Fruit fly (Drosophila melanogaster): ENCODE results near the gene f.
A peak's percentile ranks its signal among the peaks of the same experiment; 100 is the strongest.

f gene

dm6 chrX:17294169-17294833 is 61.6 kb downstream of the f start (continued):
- TF ChIP-seq CG31365 (tag; optimal IDR thresholded peaks at IDR 0.05) (peak; percentile 36), CG10147 (GFP tag; optimal IDR thresholded peaks at IDR 0.05) (no peak), hkb (optimal IDR thresholded peaks at IDR 0.05) (no peak), hkb (GFP tag; IDR thresholded peaks at IDR 0.05) (peak; percentile 55; the same call in 1 of the 2 replicates), sug (tag; optimal IDR thresholded peaks at IDR 0.05) (peak; percentile 63), CG6813 (GFP tag; optimal IDR thresholded peaks at IDR 0.05) (no peak), CG11696 (GFP tag; IDR thresholded peaks at IDR 0.05) (no peak), fd64A (GFP tag; optimal IDR thresholded peaks at IDR 0.05) (peak; percentile 37), CG6272 (GFP tag; IDR thresholded peaks at IDR 0.05) (no peak), sqz (GFP tag; optimal IDR thresholded peaks at IDR 0.05) (no peak), CG13296 (GFP tag; optimal IDR thresholded peaks at IDR 0.05) (peak; percentile 34), cg (GFP tag; optimal IDR thresholded peaks at IDR 0.05) (no peak), pita (GFP tag; optimal IDR thresholded peaks at IDR 0.05) (no peak), CG32767 (GFP tag; IDR thresholded peaks at IDR 0.05) (0 out of 2 replicates have a peak, but pooled peaks have one; percentile 15), org-1 (GFP tag; optimal IDR thresholded peaks at IDR 0.05) (peak; percentile 28), mirr (GFP tag; optimal IDR thresholded peaks at IDR 0.05) (peak; percentile 93), CG9817 (tag; optimal IDR thresholded peaks at IDR 0.05) (no peak), CG7357 (GFP tag; IDR thresholded peaks at IDR 0.05) (no peak), lilli (GFP tag; optimal IDR thresholded peaks at IDR 0.05) (no peak), CG17912 (GFP tag; optimal IDR thresholded peaks at IDR 0.05) (peak; percentile 28), CG12769 (tag; optimal IDR thresholded peaks at IDR 0.05) (peak; percentile 53), CG9876 (GFP tag; optimal IDR thresholded peaks at IDR 0.05) (no peak), sens (GFP tag) (peak; percentile 70), Trl (optimal IDR thresholded peaks at IDR 0.05) (no peak), Trl (GFP tag; optimal IDR thresholded peaks at IDR 0.05) (peak; percentile 24), CG10543 (GFP tag; optimal IDR thresholded peaks at IDR 0.05) (peak; percentile 58), prd (optimal IDR thresholded peaks at IDR 0.05) (no peak), prd (GFP tag; IDR thresholded peaks at IDR 0.05) (no peak), caup (GFP tag; optimal IDR thresholded peaks at IDR 0.05; ENCODE audit: severe bottlenecking) (peak; percentile 47), CG4360 (GFP tag; IDR thresholded peaks at IDR 0.05) (peak; percentile 22), Mes4 (GFP tag; optimal IDR thresholded peaks at IDR 0.05) (peak; percentile 16), dan (GFP tag; IDR thresholded peaks at IDR 0.05) (no peak), CG7987 (GFP tag; optimal IDR thresholded peaks at IDR 0.05) (peak; percentile 56), CG4617 (GFP tag; optimal IDR thresholded peaks at IDR 0.05; ENCODE audit: borderline replicate concordance) (no peak), CG10654 (GFP tag; optimal IDR thresholded peaks at IDR 0.05) (no peak), NC2α (GFP tag; optimal IDR thresholded peaks at IDR 0.05) (no peak), CG17385 (GFP tag; optimal IDR thresholded peaks at IDR 0.05) (no peak), Meics (GFP tag; optimal IDR thresholded peaks at IDR 0.05) (no peak), Sox102F (GFP tag; optimal IDR thresholded peaks at IDR 0.05) (peak; percentile 2), usp (GFP tag; optimal IDR thresholded peaks at IDR 0.05) (no peak), CrebB (tag; optimal IDR thresholded peaks at IDR 0.05) (peak; percentile 42), row (GFP tag; IDR thresholded peaks at IDR 0.05) (0 out of 3 replicates have a peak, but pooled peaks have one; percentile 3), Neu2 (GFP tag; optimal IDR thresholded peaks at IDR 0.05; ENCODE audit: borderline replicate concordance) (no peak), sob (GFP tag; IDR thresholded peaks at IDR 0.05) (no peak), CG5180 (GFP tag; optimal IDR thresholded peaks at IDR 0.05) (peak; percentile 37), CG12219 (GFP tag; optimal IDR thresholded peaks at IDR 0.05) (peak; percentile 14), her (GFP tag; optimal IDR thresholded peaks at IDR 0.05) (peak; percentile 20), Jarid2 (GFP tag; optimal IDR thresholded peaks at IDR 0.05) (no peak), sim (GFP tag; IDR thresholded peaks at IDR 0.05) (no peak), CG4328 (GFP tag; optimal IDR thresholded peaks at IDR 0.05) (peak; percentile 48), CG16779 (GFP tag; IDR thresholded peaks at IDR 0.05) (no peak)

Measured in whole organism, embryonic.